Worm (Caenorhabditis elegans) whole organism, late embryonic: ENCODE results near the gene srh-148.

Experiments
- C38D4.7 ChIP-seq: fragments of 200-800 bp; sonication (Bioruptor generic); optimal IDR thresholded peaks from 2 replicates; lab custom pipeline; 2018; ENCODE audit warnings: mild to moderate bottlenecking, missing genetic modification characterization, moderate library complexity, missing compliant biosample characterization
- K02D7.2 ChIP-seq: sonication (generic microtip); optimal IDR thresholded peaks from 2 replicates; lab custom pipeline; 2017; ENCODE audit warnings: mild to moderate bottlenecking, missing genetic modification characterization, missing compliant biosample characterization
- K09A11.1 ChIP-seq: sonication (generic microtip); optimal IDR thresholded peaks from 2 replicates; lab custom pipeline; 2017; ENCODE audit warnings: antibody characterized with exemption, mild to moderate bottlenecking, missing genetic modification characterization, missing compliant biosample characterization; ENCODE audit not compliant: insufficient read depth
- T23F11.4 ChIP-seq: fragments of 200-800 bp; sonication (Bioruptor generic); optimal IDR thresholded peaks from 2 replicates; lab custom pipeline; 2018; ENCODE audit warnings: mild to moderate bottlenecking, missing genetic modification characterization, missing compliant biosample characterization
- ahr-1 ChIP-seq: sonication (generic microtip); optimal IDR thresholded peaks from 2 replicates; lab custom pipeline; 2016; ENCODE audit warnings: missing genetic modification characterization, missing compliant biosample characterization
- ama-1 ChIP-seq: fragments of 150-350 bp; optimal IDR thresholded peaks from 2 replicates; lab custom pipeline; 2014
- ceh-14 ChIP-seq: sonication (generic microtip); optimal IDR thresholded peaks from 2 replicates; lab custom pipeline; 2016; ENCODE audit warnings: missing genotype, missing genetic modification characterization, missing compliant biosample characterization
- ceh-22 ChIP-seq: sonication (generic microtip); optimal IDR thresholded peaks from 2 replicates; lab custom pipeline; 2017; ENCODE audit warnings: missing biosample characterization, missing genetic modification characterization
- ceh-30 ChIP-seq: fragments of 150-350 bp; optimal IDR thresholded peaks from 2 replicates; lab custom pipeline; 2014; ENCODE audit warnings: missing biosample characterization, missing genetic modification characterization
- ceh-31 ChIP-seq: sonication (generic microtip); optimal IDR thresholded peaks from 2 replicates; lab custom pipeline; 2016; ENCODE audit warnings: missing genetic modification characterization, missing compliant biosample characterization
- ceh-48 ChIP-seq: sonication (generic microtip); optimal IDR thresholded peaks from 2 replicates; lab custom pipeline; 2016; ENCODE audit warnings: missing genetic modification characterization, inconsistent platforms, missing compliant biosample characterization
- ceh-9 ChIP-seq: sonication (generic microtip); optimal IDR thresholded peaks from 2 replicates; lab custom pipeline; 2016; ENCODE audit warnings: mild to moderate bottlenecking, missing genetic modification characterization, inconsistent platforms, missing compliant biosample characterization
- che-1 ChIP-seq: sonication (generic microtip); optimal IDR thresholded peaks from 2 replicates; lab custom pipeline; 2016; ENCODE audit warnings: mild to moderate bottlenecking, missing genetic modification characterization, missing compliant biosample characterization
- elt-2 ChIP-seq: sonication (generic microtip); optimal IDR thresholded peaks from 2 replicates; lab custom pipeline; 2016; ENCODE audit warnings: missing genetic modification reagents, missing genetic modification characterization, missing compliant biosample characterization
- elt-4 ChIP-seq: sonication (generic microtip); optimal IDR thresholded peaks from 2 replicates; lab custom pipeline; 2016; ENCODE audit warnings: missing genetic modification characterization, missing compliant biosample characterization
- ets-4 ChIP-seq: sonication (generic microtip); optimal IDR thresholded peaks from 2 replicates; lab custom pipeline; 2016; ENCODE audit warnings: missing genetic modification characterization, missing compliant biosample characterization
- fax-1 ChIP-seq: sonication (generic microtip); optimal IDR thresholded peaks from 2 replicates; lab custom pipeline; 2016; ENCODE audit warnings: missing genotype, missing genetic modification characterization, missing compliant biosample characterization
- gmeb-2 ChIP-seq: sonication (generic microtip); optimal IDR thresholded peaks from 2 replicates; lab custom pipeline; 2016; ENCODE audit warnings: missing genetic modification characterization, inconsistent platforms, missing compliant biosample characterization
- hlh-13 ChIP-seq: fragments of 200-800 bp; sonication (Bioruptor generic); optimal IDR thresholded peaks from 2 replicates; lab custom pipeline; 2018; ENCODE audit warnings: mild to moderate bottlenecking, missing genetic modification characterization, missing compliant biosample characterization
- hlh-15 ChIP-seq: sonication (generic microtip); optimal IDR thresholded peaks from 2 replicates; lab custom pipeline; 2016; ENCODE audit warnings: missing genetic modification characterization, missing compliant biosample characterization
- hlh-30 ChIP-seq: sonication (generic microtip); optimal IDR thresholded peaks from 2 replicates; lab custom pipeline; 2017; ENCODE audit warnings: antibody characterized with exemption, missing genetic modification characterization, missing compliant biosample characterization; ENCODE audit not compliant: insufficient read depth
- hlh-8 ChIP-seq: sonication (generic microtip); optimal IDR thresholded peaks from 2 replicates; lab custom pipeline; 2016; ENCODE audit warnings: missing genotype, missing genetic modification characterization, missing compliant biosample characterization
- lim-6 ChIP-seq: sonication (generic microtip); optimal IDR thresholded peaks from 2 replicates; lab custom pipeline; 2016; ENCODE audit warnings: missing genetic modification characterization, missing compliant biosample characterization
- lin-11 ChIP-seq: fragments of 200-800 bp; sonication (Bioruptor generic); optimal IDR thresholded peaks from 2 replicates; lab custom pipeline; 2018; ENCODE audit warnings: mild to moderate bottlenecking, missing genetic modification characterization, missing compliant biosample characterization
- madf-2 ChIP-seq: sonication (generic microtip); optimal IDR thresholded peaks from 2 replicates; lab custom pipeline; 2017; ENCODE audit warnings: missing genetic modification characterization, missing compliant biosample characterization
- mec-3 ChIP-seq: sonication (generic microtip); optimal IDR thresholded peaks from 2 replicates; lab custom pipeline; 2016; ENCODE audit warnings: borderline replicate concordance, missing genetic modification characterization, missing compliant biosample characterization
- nfya-1 ChIP-seq: sonication (generic microtip); optimal IDR thresholded peaks from 2 replicates; lab custom pipeline; 2017; ENCODE audit warnings: missing genetic modification characterization, mild to moderate bottlenecking, missing compliant biosample characterization, antibody characterized with exemption, moderate library complexity
- nhr-232 ChIP-seq: sonication (generic microtip); optimal IDR thresholded peaks from 2 replicates; lab custom pipeline; 2016; ENCODE audit warnings: missing genetic modification characterization, missing compliant biosample characterization
- odd-2 ChIP-seq: sonication (generic microtip); optimal IDR thresholded peaks from 2 replicates; lab custom pipeline; 2017; ENCODE audit warnings: antibody characterized with exemption, mild to moderate bottlenecking, missing genetic modification characterization, missing compliant biosample characterization
- pha-2 ChIP-seq: sonication (generic microtip); optimal IDR thresholded peaks from 2 replicates; lab custom pipeline; 2017; ENCODE audit warnings: mild to moderate bottlenecking, missing genetic modification characterization, missing compliant biosample characterization
- pqm-1 ChIP-seq: sonication (generic microtip); optimal IDR thresholded peaks from 2 replicates; lab custom pipeline; 2016; ENCODE audit warnings: missing genetic modification characterization, missing compliant biosample characterization
- pros-1 ChIP-seq: fragments of 150-350 bp; optimal IDR thresholded peaks from 2 replicates; lab custom pipeline; 2014; ENCODE audit warnings: missing biosample characterization, missing genetic modification reagents, missing genetic modification characterization
- rnt-1 ChIP-seq: sonication (generic microtip); optimal IDR thresholded peaks from 2 replicates; lab custom pipeline; 2016; ENCODE audit warnings: missing genetic modification characterization, missing compliant biosample characterization
- sox-2 ChIP-seq: fragments of 200-800 bp; sonication (Bioruptor generic); IDR thresholded peaks from 2 replicates; pipeline ENCODE4 v1.3.6; 2022; ENCODE audit warnings: missing genetic modification reagents, missing genetic modification characterization, missing compliant biosample characterization
- ttx-3 ChIP-seq: sonication (generic microtip); optimal IDR thresholded peaks from 2 replicates; lab custom pipeline; 2016; ENCODE audit warnings: missing genetic modification reagents, missing genetic modification characterization, missing compliant biosample characterization
- unc-3 ChIP-seq, 2 experiments: fragments of 200-800 bp in 1 of 2; sonication (Bioruptor generic) in 1 of 2; sonication (generic microtip) in 1 of 2; conservative IDR thresholded peaks in 1 of 2; optimal IDR thresholded peaks in 1 of 2; 2 replicates each; pipeline versions ENCODE4 v1.3.6 to Lab custom; 2016 to 2022; ENCODE audit warnings: missing compliant biosample characterization in 2 of 2, missing genetic modification characterization in 2 of 2, missing genetic modification reagents in 1 of 2
- unc-42 ChIP-seq: sonication (generic microtip); optimal IDR thresholded peaks from 2 replicates; lab custom pipeline; 2016; ENCODE audit warnings: missing genotype, missing genetic modification characterization, missing compliant biosample characterization

The srh-148 gene

DNA sequence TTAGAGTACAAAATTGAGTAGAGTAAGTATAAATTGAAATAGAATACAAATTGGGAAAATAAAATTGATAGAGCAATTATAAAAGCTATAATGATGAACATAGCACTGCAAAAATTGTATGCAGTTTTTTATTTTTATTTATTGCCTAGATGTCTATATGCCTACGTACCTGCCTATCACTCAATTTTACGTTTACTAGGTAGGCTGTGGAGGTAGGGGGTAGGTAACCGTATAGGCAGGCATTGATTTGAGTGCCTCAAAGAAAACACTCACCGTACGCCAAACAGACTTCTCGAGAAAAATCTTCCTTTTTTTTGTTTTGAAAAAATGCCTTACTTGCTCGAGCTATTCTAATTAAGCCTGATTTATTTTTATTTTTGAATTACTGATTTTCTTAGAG, 26.6 kb downstream of the srh-148 start, which contains the start of gene srbc-56:
srbc-56 (minus strand) TSS at position 101 of the 400 bp plus-strand sequence.
- TF ChIP-seq ceh-31 (tag; lab: Kevin White, UChicago), result no peak
- no peak for TF ChIP-seq hlh-13 (GFP tag; lab: Kevin White, UChicago)
- no peak for TF ChIP-seq ahr-1
- no peak for TF ChIP-seq mec-3 (tag; lab: Kevin White, UChicago)
- no peak for TF ChIP-seq nfya-1 (tag; lab: Kevin White, UChicago)
- TF ChIP-seq pqm-1 (tag; lab: Kevin White, UChicago), result no peak
- no peak for TF ChIP-seq hlh-8
- no peak for TF ChIP-seq pros-1 (tag; lab: Kevin White, UChicago)
- TF ChIP-seq pha-2 (tag; lab: Kevin White, UChicago), result no peak
- no peak for TF ChIP-seq ceh-30 (tag; lab: Kevin White, UChicago)
- TF ChIP-seq T23F11.4 (GFP tag; lab: Kevin White, UChicago), result no peak
- TF ChIP-seq madf-2, result no peak
- no peak for TF ChIP-seq elt-2 (tag; lab: Kevin White, UChicago)
- TF ChIP-seq ets-4 (tag; lab: Kevin White, UChicago), result no peak
- TF ChIP-seq odd-2 (tag; lab: Kevin White, UChicago), result no peak
- TF ChIP-seq hlh-15 (tag; lab: Kevin White, UChicago), result no peak
- TF ChIP-seq, all 69 proteins: peak for 0

DNA sequence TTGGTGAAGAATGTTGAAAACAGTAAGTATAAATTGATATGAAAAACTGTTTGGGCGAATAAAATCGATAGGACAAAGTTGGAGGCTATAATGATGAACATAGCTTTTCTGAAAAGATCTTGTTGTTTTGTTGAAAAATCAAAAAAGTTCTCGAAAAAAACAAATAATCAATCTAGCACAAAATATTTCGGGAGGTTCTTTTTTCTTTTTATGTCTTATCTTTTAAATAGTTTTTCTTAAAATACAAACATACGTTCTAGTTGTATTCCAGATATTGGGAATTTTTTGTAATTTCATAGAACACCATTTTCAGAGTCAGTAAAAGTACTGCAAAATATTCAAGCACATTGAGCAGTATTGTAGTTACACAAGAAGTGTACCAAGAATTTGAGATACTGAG, 28.3 kb downstream of the srh-148 start, which contains the start of gene srbc-55:
srbc-55 (minus strand) TSS at position 101 of the 400 bp plus-strand sequence.
- no peak for TF ChIP-seq ceh-48 (tag; lab: Kevin White, UChicago)
- TF ChIP-seq che-1, result no peak
- TF ChIP-seq ceh-22, result no peak
- no peak for TF ChIP-seq K09A11.1
- TF ChIP-seq lin-11 (tag; lab: Kevin White, UChicago), result no peak
- TF ChIP-seq ceh-30 (tag; lab: Kevin White, UChicago), result no peak
- no peak for TF ChIP-seq K02D7.2 (tag; lab: Kevin White, UChicago)
- TF ChIP-seq C38D4.7, result no peak
- TF ChIP-seq nhr-232, result no peak
- no peak for TF ChIP-seq hlh-30 (tag; lab: Kevin White, UChicago)
- no peak for TF ChIP-seq unc-3 (GFP tag; conservative IDR thresholded peaks at IDR 0.05; lab: Robert Waterston, UW)
- no peak for TF ChIP-seq unc-3 (tag; optimal IDR thresholded peaks at IDR 0.05; lab: Kevin White, UChicago)
- no peak for TF ChIP-seq ama-1 (lab: Kevin White, UChicago)
- no peak for TF ChIP-seq sox-2 (GFP tag; lab: Robert Waterston, UW)
- no peak for TF ChIP-seq fax-1 (tag; lab: Kevin White, UChicago)
- no peak for TF ChIP-seq hlh-15 (tag; lab: Kevin White, UChicago)
- TF ChIP-seq, all 69 proteins: peak for 0

DNA sequence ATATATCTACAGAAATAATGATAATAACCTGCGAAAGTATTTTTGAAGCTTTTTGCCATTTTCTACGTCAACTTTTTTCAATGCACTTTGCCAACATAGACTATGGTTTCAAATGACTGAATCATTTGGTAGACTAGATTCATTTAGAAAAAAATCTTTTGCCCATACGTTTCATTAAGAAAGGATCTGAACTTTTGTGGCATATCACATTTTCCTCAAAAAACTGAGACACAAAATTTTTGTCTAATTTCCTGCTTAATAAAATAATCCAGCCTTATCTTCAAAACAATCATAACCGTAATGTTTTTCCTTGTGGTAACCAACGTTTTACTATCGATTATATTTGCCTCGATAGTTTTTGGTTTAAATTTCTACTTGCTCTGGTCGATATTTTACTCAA, 32.1 kb downstream of the srh-148 start, which contains the start of gene srbc-51:
srbc-51 (plus strand) TSS at position 301 of the 400 bp plus-strand sequence.
- TF ChIP-seq hlh-13 (GFP tag; lab: Kevin White, UChicago) (no peak), nfya-1 (tag; lab: Kevin White, UChicago) (no peak), ceh-14 (no peak), ama-1 (lab: Kevin White, UChicago) (no peak), unc-42 (tag; lab: Kevin White, UChicago) (no peak), lim-6 (tag; lab: Kevin White, UChicago) (no peak), ttx-3 (tag; lab: Kevin White, UChicago) (no peak), che-1 (no peak), madf-2 (no peak), K02D7.2 (tag; lab: Kevin White, UChicago) (no peak), ceh-9 (tag; lab: Kevin White, UChicago) (no peak), elt-4 (no peak), gmeb-2 (tag; lab: Kevin White, UChicago) (no peak), hlh-15 (tag; lab: Kevin White, UChicago) (no peak), rnt-1 (no peak)
